Fruit fly (Drosophila melanogaster) whole organism, embryonic: Measurements from ENCODE around the gene axo.

Experiments
- Blimp-1 ChIP-seq: fragments of 200-800 bp; sonication (Bioruptor generic); optimal IDR thresholded peaks from 3 replicates; lab custom pipeline; 2018; ENCODE audit warnings: missing biosample characterization, missing genetic modification characterization, mild to moderate bottlenecking, moderate library complexity, missing genetic modification reagents
- CG10543 ChIP-seq: fragments of 200-800 bp; sonication (Bioruptor generic); optimal IDR thresholded peaks from 3 replicates; lab custom pipeline; 2017; ENCODE audit warnings: missing biosample characterization, mild to moderate bottlenecking, missing genetic modification characterization, moderate library complexity
- CG11696 ChIP-seq: fragments of 200-800 bp; sonication (Bioruptor generic); IDR thresholded peaks from 2 replicates; pipeline ENCODE4 v1.3.6; 2022; ENCODE audit warnings: missing biosample characterization, missing genetic modification characterization
- CG14014 ChIP-seq: fragments of 200-800 bp; sonication (Bioruptor generic); IDR thresholded peaks from 2 replicates; pipeline ENCODE4 v1.3.6; 2022; ENCODE audit warnings: missing biosample characterization, missing genetic modification characterization
- CG15601 ChIP-seq: fragments of 200-800 bp; sonication (Bioruptor generic); optimal IDR thresholded peaks from 3 replicates; lab custom pipeline; 2019; ENCODE audit warnings: missing biosample characterization, mild to moderate bottlenecking, missing genetic modification characterization, moderate library complexity
- CG16813 ChIP-seq: fragments of 200-800 bp; sonication (Bioruptor generic); IDR thresholded peaks from 3 replicates; pipeline ENCODE4 v1.3.6; 2022; ENCODE audit warnings: missing biosample characterization, missing genetic modification characterization; ENCODE audit not compliant: partially characterized antibody
- CG17328 ChIP-seq: fragments of 200-800 bp; sonication (Bioruptor generic); IDR thresholded peaks from 2 replicates; pipeline ENCODE4 v1.3.6; 2022; ENCODE audit warnings: missing biosample characterization, missing genetic modification characterization
- CG17359 ChIP-seq: fragments of 200-800 bp; sonication (Bioruptor generic); optimal IDR thresholded peaks from 3 replicates; lab custom pipeline; 2018; ENCODE audit warnings: missing biosample characterization, mild to moderate bottlenecking, missing genetic modification characterization, moderate library complexity
- CG18011 ChIP-seq: fragments of 200-800 bp; sonication (Bioruptor generic); optimal IDR thresholded peaks from 2 replicates; lab custom pipeline; 2017; ENCODE audit warnings: missing biosample characterization, missing genetic modification characterization, mild to moderate bottlenecking, moderate library complexity, missing genotype
- CG32532 ChIP-seq: fragments of 200-800 bp; sonication (Bioruptor generic); IDR thresholded peaks from 2 replicates; pipeline ENCODE4 v1.3.6; 2022; ENCODE audit warnings: missing biosample characterization, missing genetic modification characterization
- CG43689 ChIP-seq: fragments of 200-800 bp; sonication (Bioruptor generic); IDR thresholded peaks from 2 replicates; pipeline ENCODE4 v1.3.6; 2022; ENCODE audit warnings: missing biosample characterization, missing genetic modification characterization
- CG7357 ChIP-seq: fragments of 200-800 bp; sonication (Bioruptor generic); IDR thresholded peaks from 3 replicates; pipeline ENCODE4 v1.3.6; 2022; ENCODE audit warnings: missing biosample characterization, missing genetic modification characterization
- CG7839 ChIP-seq: fragments of 200-800 bp; sonication (Bioruptor generic); optimal IDR thresholded peaks from 3 replicates; lab custom pipeline; 2018; ENCODE audit warnings: missing biosample characterization, mild to moderate bottlenecking, missing genetic modification characterization, moderate library complexity
- CG8478 ChIP-seq: fragments of >200 bp; optimal IDR thresholded peaks from 2 replicates; lab custom pipeline; 2018
- CG8944 ChIP-seq: fragments of 200-800 bp; sonication (Bioruptor generic); optimal IDR thresholded peaks from 3 replicates; lab custom pipeline; 2016; ENCODE audit warnings: missing biosample characterization, missing genetic modification characterization
- Dek ChIP-seq: fragments of 200-800 bp; sonication (Bioruptor generic); optimal IDR thresholded peaks from 3 replicates; lab custom pipeline; 2019; ENCODE audit warnings: missing biosample characterization, mild to moderate bottlenecking, missing genetic modification characterization, moderate library complexity
- Eip74EF ChIP-seq, 2 experiments: fragments of 200-800 bp in 1 of 2; fragments of >200 bp in 1 of 2; sonication (Bioruptor generic) in 1 of 2; optimal IDR thresholded peaks; 2 replicates each; lab custom pipeline; 2017 to 2019; ENCODE audit warnings: missing biosample characterization in 2 of 2, missing genetic modification characterization in 2 of 2, mild to moderate bottlenecking in 1 of 2, moderate library complexity in 1 of 2
- H2.0 ChIP-seq: fragments of 200-800 bp; sonication (Bioruptor generic); IDR thresholded peaks from 2 replicates; pipeline ENCODE4 v1.3.6; 2022; ENCODE audit warnings: missing biosample characterization, missing genetic modification characterization
- HLH54F ChIP-seq: fragments of 200-800 bp; sonication (Bioruptor generic); optimal IDR thresholded peaks from 3 replicates; lab custom pipeline; 2016; ENCODE audit warnings: missing biosample characterization, missing genetic modification characterization
- Hand ChIP-seq: fragments of 200-800 bp; sonication (Bioruptor generic); optimal IDR thresholded peaks from 2 replicates; lab custom pipeline; 2017; ENCODE audit warnings: mild to moderate bottlenecking, missing biosample characterization, missing genetic modification reagents, missing genetic modification characterization
- HmgZ ChIP-seq: fragments of 200-800 bp; sonication (Bioruptor generic); optimal IDR thresholded peaks from 2 replicates; lab custom pipeline; 2018; ENCODE audit warnings: missing biosample characterization, mild to moderate bottlenecking, missing genetic modification characterization
- Hmx ChIP-seq: fragments of 200-800 bp; sonication (Bioruptor generic); optimal IDR thresholded peaks from 2 replicates; lab custom pipeline; 2016; ENCODE audit warnings: missing biosample characterization, missing genetic modification characterization
- Hr51 ChIP-seq, 2 experiments: fragments of 200-800 bp; sonication (Bioruptor generic); optimal IDR thresholded peaks; 2 replicates in 1 of 2; 3 replicates in 1 of 2; lab custom pipeline; 2016 to 2018; ENCODE audit warnings: missing biosample characterization in 2 of 2, missing genetic modification characterization in 2 of 2, mild to moderate bottlenecking in 1 of 2, moderate library complexity in 1 of 2
- MBD-R2 ChIP-seq: fragments of 200-800 bp; sonication (Bioruptor generic); IDR thresholded peaks from 2 replicates; pipeline ENCODE4 v1.3.6; 2022; ENCODE audit warnings: missing biosample characterization, missing genetic modification characterization
- MTF-1 ChIP-seq: fragments of 200-800 bp; sonication (Bioruptor generic); optimal IDR thresholded peaks from 2 replicates; lab custom pipeline; 2018; ENCODE audit warnings: missing biosample characterization, mild to moderate bottlenecking, missing genetic modification characterization, borderline replicate concordance
- Myb ChIP-seq: fragments of 200-800 bp; sonication (Bioruptor generic); optimal IDR thresholded peaks from 2 replicates; lab custom pipeline; 2016; ENCODE audit warnings: missing biosample characterization, missing genetic modification characterization
- Poxn ChIP-seq: fragments of 200-800 bp; sonication (Bioruptor generic); IDR thresholded peaks from 2 replicates; pipeline ENCODE4 v1.3.6; 2022; ENCODE audit warnings: missing biosample characterization, missing genetic modification characterization
- Rfx ChIP-seq: fragments of 200-800 bp; sonication (Bioruptor generic); IDR thresholded peaks from 2 replicates; pipeline ENCODE4 v1.3.6; 2022; ENCODE audit warnings: missing biosample characterization, missing genetic modification characterization
- Six4 ChIP-seq: fragments of 200-800 bp; sonication (Bioruptor generic); optimal IDR thresholded peaks from 2 replicates; lab custom pipeline; 2016; ENCODE audit warnings: missing biosample characterization, missing genetic modification characterization
- cad ChIP-seq: fragments of >200 bp; optimal IDR thresholded peaks from 2 replicates; lab custom pipeline; 2017; ENCODE audit warnings: missing biosample characterization, missing genetic modification characterization
- corto ChIP-seq: fragments of 200-800 bp; sonication (Bioruptor generic); optimal IDR thresholded peaks from 2 replicates; lab custom pipeline; 2016; ENCODE audit warnings: missing biosample characterization, mild to moderate bottlenecking, missing genetic modification characterization, moderate library complexity
- danr ChIP-seq: fragments of 200-800 bp; sonication (Bioruptor generic); IDR thresholded peaks from 2 replicates; pipeline ENCODE4 v1.3.6; 2022; ENCODE audit warnings: missing biosample characterization, missing genetic modification characterization
- dati ChIP-seq: fragments of 200-800 bp; sonication (Bioruptor generic); IDR thresholded peaks from 2 replicates; pipeline ENCODE4 v1.3.6; 2022; ENCODE audit warnings: missing biosample characterization, missing genetic modification characterization
- dm ChIP-seq: fragments of 200-800 bp; sonication (Bioruptor generic); optimal IDR thresholded peaks from 3 replicates; lab custom pipeline; 2016; ENCODE audit warnings: missing biosample characterization, missing genetic modification characterization
- dpn ChIP-seq, 2 experiments: fragments of 200-800 bp; sonication (Bioruptor generic); optimal IDR thresholded peaks; 3 replicates each; lab custom pipeline; 2016; ENCODE audit warnings: missing biosample characterization in 2 of 2, missing genetic modification characterization in 2 of 2
- emc ChIP-seq: fragments of 200-800 bp; sonication (Bioruptor generic); optimal IDR thresholded peaks from 2 replicates; lab custom pipeline; 2016; ENCODE audit warnings: missing biosample characterization, missing genetic modification characterization
- eve ChIP-seq, 2 experiments: fragments of >200 bp; optimal IDR thresholded peaks; 2 replicates each; lab custom pipeline; 2017; ENCODE audit warnings: missing biosample characterization in 2 of 2, missing genetic modification characterization in 2 of 2
- gem ChIP-seq: fragments of 200-800 bp; sonication (Bioruptor generic); optimal IDR thresholded peaks from 2 replicates; lab custom pipeline; 2019; ENCODE audit warnings: missing biosample characterization, mild to moderate bottlenecking, missing genetic modification characterization, moderate library complexity
- grau ChIP-seq: fragments of 200-800 bp; optimal IDR thresholded peaks from 3 replicates; lab custom pipeline; 2019; ENCODE audit warnings: missing biosample characterization, mild to moderate bottlenecking, missing genetic modification characterization, moderate library complexity
- gsb ChIP-seq: fragments of 200-800 bp; sonication (Bioruptor generic); IDR thresholded peaks from 2 replicates; pipeline ENCODE4 v1.3.6; 2022; ENCODE audit warnings: missing biosample characterization, missing genetic modification characterization
- hth ChIP-seq: fragments of >200 bp; optimal IDR thresholded peaks from 2 replicates; lab custom pipeline; 2017; ENCODE audit warnings: inconsistent platforms
- jigr1 ChIP-seq: fragments of 200-800 bp; sonication (Bioruptor generic); IDR thresholded peaks from 3 replicates; pipeline ENCODE4 v1.3.6; 2022; ENCODE audit warnings: missing biosample characterization, missing genetic modification characterization
- jing ChIP-seq: fragments of 200-800 bp; sonication (Bioruptor generic); optimal IDR thresholded peaks from 2 replicates; lab custom pipeline; 2018; ENCODE audit warnings: missing biosample characterization, mild to moderate bottlenecking, missing genetic modification characterization
- lab ChIP-seq: fragments of 200-800 bp; sonication (Bioruptor generic); optimal IDR thresholded peaks from 3 replicates; lab custom pipeline; 2017; ENCODE audit warnings: missing biosample characterization, missing genetic modification characterization, mild to moderate bottlenecking, moderate library complexity, missing genetic modification reagents
- onecut ChIP-seq: fragments of 200-800 bp; sonication (Bioruptor generic); IDR thresholded peaks from 2 replicates; pipeline ENCODE4 v1.3.6; 2022; ENCODE audit warnings: missing biosample characterization, missing genetic modification characterization
- phol ChIP-seq: fragments of 200-800 bp; sonication (Bioruptor generic); optimal IDR thresholded peaks from 3 replicates; lab custom pipeline; 2018; ENCODE audit warnings: missing biosample characterization, mild to moderate bottlenecking, missing genetic modification characterization, moderate library complexity
- ranshi ChIP-seq: fragments of 200-800 bp; sonication (Bioruptor generic); IDR thresholded peaks from 2 replicates; pipeline ENCODE4 v1.3.6; 2022; ENCODE audit warnings: missing biosample characterization, missing genetic modification characterization
- slp2 ChIP-seq: fragments of 200-800 bp; sonication (Bioruptor generic); optimal IDR thresholded peaks from 2 replicates; lab custom pipeline; 2016; ENCODE audit warnings: missing biosample characterization, missing genetic modification characterization
- ssp ChIP-seq: fragments of 200-800 bp; sonication (Bioruptor generic); IDR thresholded peaks from 2 replicates; pipeline ENCODE4 v1.3.6; 2022; ENCODE audit warnings: missing biosample characterization, missing genetic modification characterization
- tio ChIP-seq: fragments of 200-800 bp; sonication (Bioruptor generic); optimal IDR thresholded peaks from 2 replicates; lab custom pipeline; 2017; ENCODE audit warnings: missing biosample characterization, missing genetic modification characterization, inconsistent platforms
- tx ChIP-seq: fragments of 200-800 bp; sonication (Bioruptor generic); optimal IDR thresholded peaks from 2 replicates; lab custom pipeline; 2016; ENCODE audit warnings: missing biosample characterization, missing genetic modification characterization
- vfl ChIP-seq: fragments of 200-800 bp; sonication (Bioruptor generic); optimal IDR thresholded peaks from 2 replicates; lab custom pipeline; 2016; ENCODE audit warnings: missing biosample characterization, missing genetic modification characterization

axo gene

DNA sequence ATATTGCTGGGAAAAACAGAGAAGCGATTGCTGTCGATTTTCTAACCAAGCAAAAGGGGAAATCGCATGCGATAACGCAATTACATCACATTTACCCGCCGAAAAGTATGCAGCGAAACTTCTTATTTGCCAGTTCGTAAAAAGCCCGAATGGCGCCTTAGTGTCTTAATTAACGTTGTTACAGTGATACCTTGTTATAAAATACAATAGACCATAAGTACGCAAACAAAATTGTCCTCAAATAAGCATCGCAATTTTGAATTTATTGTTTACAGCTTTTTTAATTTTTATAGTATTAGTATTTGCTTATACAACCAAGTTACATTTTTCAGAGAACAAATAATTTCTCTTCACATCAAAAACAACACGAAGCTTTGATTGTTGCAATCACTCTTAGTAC, 3.6 kb upstream of the axo start (continued):
- TF ChIP-seq MBD-R2 (GFP tag; lab: Robert Waterston, UW) (no peak), CG43689 (GFP tag; lab: Robert Waterston, UW) (0 out of 2 replicates have a peak, but pooled peaks have one; percentile 36), slp2 (GFP tag; lab: Kevin White, UChicago) (no peak), CG15601 (no peak), CG7839 (tag; lab: Kevin White, UChicago) (peak; percentile 44), dpn (GFP tag; optimal IDR thresholded peaks at IDR 0.05; lab: Kevin White, UChicago) (peak in 1 of 2 experiments; percentile 41), MTF-1 (no peak), CG17328 (peak; percentile 39; the same call in 1 of the 2 replicates), Dek (tag; lab: Kevin White, UChicago) (no peak), tx (GFP tag; lab: Kevin White, UChicago) (no peak), CG7357 (no peak), grau (tag; lab: Kevin White, UChicago) (peak; percentile 90), onecut (no peak), Eip74EF (GFP tag; optimal IDR thresholded peaks at IDR 0.05; lab: Kevin White, UChicago) (no peak), ssp (GFP tag; lab: Robert Waterston, UW) (no peak), cad (GFP tag; lab: Kevin White, UChicago) (no peak), Rfx (GFP tag; lab: Robert Waterston, UW) (peak; percentile 58; the same call in 1 of the 2 replicates), CG11696 (GFP tag; lab: Robert Waterston, UW) (0 out of 2 replicates have a peak, but pooled peaks have one; percentile 11), danr (GFP tag; lab: Robert Waterston, UW) (no peak), CG8944 (GFP tag; lab: Kevin White, UChicago) (peak; percentile 2), corto (GFP tag; lab: Kevin White, UChicago) (no peak), jing (GFP tag; lab: Kevin White, UChicago) (no peak), CG14014 (GFP tag; lab: Robert Waterston, UW) (0 out of 2 replicates have a peak, but pooled peaks have one; percentile 5), CG8478 (no peak), eve (GFP tag; optimal IDR thresholded peaks at IDR 0.05; lab: Kevin White, UChicago) (no peak), lab (GFP tag; lab: Kevin White, UChicago) (no peak), Myb (GFP tag; lab: Kevin White, UChicago) (no peak), Poxn (no peak), Six4 (GFP tag; lab: Kevin White, UChicago) (no peak), ranshi (GFP tag; lab: Robert Waterston, UW) (no peak), dati (GFP tag; lab: Robert Waterston, UW) (peak; percentile 52; the same call in 1 of the 2 replicates), CG18011 (GFP tag; lab: Kevin White, UChicago) (no peak), CG17359 (tag; lab: Kevin White, UChicago) (peak; percentile 15), gsb (GFP tag; lab: Robert Waterston, UW) (no peak), Hand (GFP tag; lab: Kevin White, UChicago) (no peak), jigr1 (no peak), H2.0 (0 out of 2 replicates have a peak, but pooled peaks have one; percentile 32), gem (peak; percentile 49), hth (no peak), vfl (GFP tag; lab: Kevin White, UChicago) (no peak), CG10543 (GFP tag; lab: Kevin White, UChicago) (no peak), dm (GFP tag; lab: Kevin White, UChicago) (no peak), CG32532 (GFP tag; lab: Robert Waterston, UW) (peak; percentile 80), phol (tag; lab: Kevin White, UChicago) (peak; percentile 23), Hmx (GFP tag; lab: Kevin White, UChicago) (no peak), emc (GFP tag; lab: Kevin White, UChicago) (no peak), HLH54F (no peak), Blimp-1 (GFP tag; lab: Kevin White, UChicago) (no peak), Hr51 (GFP tag; optimal IDR thresholded peaks at IDR 0.05; lab: Kevin White, UChicago) (peak in 1 of 2 experiments; percentile 32), HmgZ (no peak), tio (GFP tag; lab: Kevin White, UChicago) (no peak), CG16813 (GFP tag; lab: Robert Waterston, UW) (no peak)
